6 fruit fly cellular contexts compared by ENCODE assay signal in the genomic region with DNA sequence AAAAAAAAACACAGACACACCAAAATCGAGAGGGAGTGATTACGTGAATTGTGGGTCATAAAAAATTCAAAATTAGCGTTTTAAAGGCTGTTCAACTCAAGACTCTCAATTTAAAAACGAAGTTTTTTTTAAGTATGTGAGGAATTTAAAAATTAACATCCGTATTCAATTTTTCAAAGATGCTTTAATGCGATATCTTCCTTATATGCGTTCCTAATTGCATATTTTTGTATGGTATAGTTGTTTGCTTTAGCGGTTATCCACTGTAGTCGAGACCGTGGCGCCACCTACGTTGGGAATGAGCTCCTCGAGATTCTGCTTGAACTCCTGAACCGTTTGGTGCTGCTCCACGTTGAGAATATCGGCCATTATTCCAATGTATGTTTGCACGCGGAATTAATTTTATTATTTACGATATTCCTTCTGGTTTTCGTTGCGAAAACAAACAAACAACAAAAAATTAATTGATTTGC.
A peak's percentile ranks its signal among the peaks of the same experiment; 100 is the strongest.
TF ChIP-seq lines count a peak whose summit lies in the region.

No protein-coding gene starts in this region.

- TF ChIP-seq CTCF in S2 (optimal IDR thresholded peaks at IDR 0.05; lab: Kevin White, UChicago) = peak; percentile 26 to 27
- peak; percentile 78 for TF ChIP-seq CTCF in whole organism, embryonic (GFP tag; optimal IDR thresholded peaks at IDR 0.05; lab: Kevin White, UChicago)

TF ChIP-seq in whole organism, adult, 20 proteins besides CTCF, POLR2A, EP300 and RAD21:
- TF ChIP-seq tj (GFP tag; optimal IDR thresholded peaks at IDR 0.05; lab: Kevin White, UChicago) = peak; percentile 22
- no peak for TF ChIP-seq cnc (optimal IDR thresholded peaks at IDR 0.05; lab: Kevin White, UChicago)
- no peak for TF ChIP-seq Mnt (GFP tag; optimal IDR thresholded peaks at IDR 0.05; lab: Kevin White, UChicago)
- TF ChIP-seq CG12768 (GFP tag; optimal IDR thresholded peaks at IDR 0.05; lab: Kevin White, UChicago) = no peak
- TF ChIP-seq kay (GFP tag; lab: Kevin White, UChicago; ENCODE audit: borderline replicate concordance) = no peak

TF ChIP-seq in whole organism, embryonic, 481 proteins besides CTCF, POLR2A, EP300 and RAD21 (continues in another document):
- TF ChIP-seq Nf-YB (GFP tag; optimal IDR thresholded peaks at IDR 0.05; lab: Kevin White, UChicago) = no peak
- no peak for TF ChIP-seq Optix (GFP tag; IDR thresholded peaks at IDR 0.05; lab: Robert Waterston, UW)
- TF ChIP-seq peb (GFP tag; IDR thresholded peaks at IDR 0.05; lab: Robert Waterston, UW) = no peak
- TF ChIP-seq CG7372 (GFP tag; IDR thresholded peaks at IDR 0.05; lab: Robert Waterston, UW) = no peak
- TF ChIP-seq CG11398 (GFP tag; optimal IDR thresholded peaks at IDR 0.05; lab: Kevin White, UChicago) = no peak
- 0 out of 3 replicates have a peak, but pooled peaks have one; percentile 11 for TF ChIP-seq CG17361 (GFP tag; IDR thresholded peaks at IDR 0.05; lab: Robert Waterston, UW)
- no peak for TF ChIP-seq kay (GFP tag; optimal IDR thresholded peaks at IDR 0.05; lab: Kevin White, UChicago)
- TF ChIP-seq abd-A (tag; optimal IDR thresholded peaks at IDR 0.05; lab: Kevin White, UChicago) = no peak
- no peak for TF ChIP-seq gfzf (GFP tag; optimal IDR thresholded peaks at IDR 0.05; lab: Kevin White, UChicago)
- TF ChIP-seq ci (GFP tag; IDR thresholded peaks at IDR 0.05; lab: Robert Waterston, UW) = no peak
- peak; percentile 2 for TF ChIP-seq CG2678 (tag; optimal IDR thresholded peaks at IDR 0.05; lab: Kevin White, UChicago)
- TF ChIP-seq scrt (GFP tag; optimal IDR thresholded peaks at IDR 0.05; lab: Kevin White, UChicago) = no peak
- no peak for TF ChIP-seq CG13894 (tag; optimal IDR thresholded peaks at IDR 0.05; lab: Kevin White, UChicago)
- TF ChIP-seq Doc2 (GFP tag; IDR thresholded peaks at IDR 0.05; lab: Robert Waterston, UW) = no peak
- peak; percentile 11 for TF ChIP-seq CG7839 (tag; optimal IDR thresholded peaks at IDR 0.05; lab: Kevin White, UChicago)
- TF ChIP-seq Oli (tag; optimal IDR thresholded peaks at IDR 0.05; lab: Kevin White, UChicago) = peak; percentile 6
- TF ChIP-seq lmd (GFP tag; IDR thresholded peaks at IDR 0.05; lab: Robert Waterston, UW) = no peak
- TF ChIP-seq CG3995 (GFP tag; optimal IDR thresholded peaks at IDR 0.05; lab: Kevin White, UChicago) = no peak
- no peak for TF ChIP-seq CG18476 (GFP tag; optimal IDR thresholded peaks at IDR 0.05; lab: Kevin White, UChicago)
- no peak for TF ChIP-seq nom (GFP tag; optimal IDR thresholded peaks at IDR 0.05; lab: Kevin White, UChicago)
- no peak for TF ChIP-seq bab2 (GFP tag; optimal IDR thresholded peaks at IDR 0.05; lab: Kevin White, UChicago)

TF ChIP-seq in whole organism, prepupa, 60 proteins besides CTCF, POLR2A, EP300 and RAD21 (continues in another document):
- TF ChIP-seq Smox (GFP tag; optimal IDR thresholded peaks at IDR 0.05; lab: Kevin White, UChicago) = peak; percentile 25
- TF ChIP-seq pdm3 (GFP tag; optimal IDR thresholded peaks at IDR 0.05; lab: Kevin White, UChicago) = peak; percentile 30
- no peak for TF ChIP-seq net (GFP tag; optimal IDR thresholded peaks at IDR 0.05; lab: Kevin White, UChicago)
- no peak for TF ChIP-seq Sox102F (GFP tag; optimal IDR thresholded peaks at IDR 0.05; lab: Kevin White, UChicago)
- TF ChIP-seq CG10631 (GFP tag; optimal IDR thresholded peaks at IDR 0.05; lab: Kevin White, UChicago) = no peak
- TF ChIP-seq achi (GFP tag; optimal IDR thresholded peaks at IDR 0.05; lab: Kevin White, UChicago) = peak; percentile 3
- TF ChIP-seq Hr39 (GFP tag; optimal IDR thresholded peaks at IDR 0.05; lab: Kevin White, UChicago) = peak; percentile 43
- no peak for TF ChIP-seq CG7368 (GFP tag; optimal IDR thresholded peaks at IDR 0.05; lab: Kevin White, UChicago)
- TF ChIP-seq dac (GFP tag; optimal IDR thresholded peaks at IDR 0.05; lab: Kevin White, UChicago) = no peak
- no peak for TF ChIP-seq fkh (GFP tag; optimal IDR thresholded peaks at IDR 0.05; lab: Kevin White, UChicago)
- TF ChIP-seq fd59A (GFP tag; optimal IDR thresholded peaks at IDR 0.05; lab: Kevin White, UChicago) = no peak
- TF ChIP-seq Hr4 (GFP tag; optimal IDR thresholded peaks at IDR 0.05; lab: Kevin White, UChicago) = no peak
- TF ChIP-seq Ets96B (tag; optimal IDR thresholded peaks at IDR 0.05; lab: Kevin White, UChicago) = no peak
- TF ChIP-seq eg (GFP tag; IDR thresholded peaks at IDR 0.05; lab: Robert Waterston, UW) = no peak
- peak; percentile 46 for TF ChIP-seq topi (GFP tag; optimal IDR thresholded peaks at IDR 0.05; lab: Kevin White, UChicago)
- TF ChIP-seq acj6 (GFP tag; optimal IDR thresholded peaks at IDR 0.05; lab: Kevin White, UChicago) = peak; percentile 37
- TF ChIP-seq CG6276 (GFP tag; optimal IDR thresholded peaks at IDR 0.05; lab: Kevin White, UChicago) = no peak
- TF ChIP-seq CG8319 (GFP tag; optimal IDR thresholded peaks at IDR 0.05; lab: Kevin White, UChicago) = no peak
- no peak for TF ChIP-seq CG6808 (GFP tag; optimal IDR thresholded peaks at IDR 0.05; lab: Kevin White, UChicago)
- no peak for TF ChIP-seq CG4318 (GFP tag; optimal IDR thresholded peaks at IDR 0.05; lab: Kevin White, UChicago)
- TF ChIP-seq lz (GFP tag; optimal IDR thresholded peaks at IDR 0.05; lab: Kevin White, UChicago) = no peak
- no peak for TF ChIP-seq CG11294 (GFP tag; IDR thresholded peaks at IDR 0.05; lab: Robert Waterston, UW)

TF ChIP-seq in whole organism, pupa, 21 proteins besides CTCF, POLR2A, EP300 and RAD21:
- no peak for TF ChIP-seq CG9948 (tag; optimal IDR thresholded peaks at IDR 0.05; lab: Kevin White, UChicago)
- peak; percentile 16 for TF ChIP-seq CG8159 (tag; optimal IDR thresholded peaks at IDR 0.05; lab: Kevin White, UChicago)
- TF ChIP-seq fd96Ca (GFP tag; IDR thresholded peaks at IDR 0.05; lab: Robert Waterston, UW) = no peak

TF ChIP-seq in whole organism, wandering third instar larva, 38 proteins besides CTCF, POLR2A, EP300 and RAD21:
- no peak for TF ChIP-seq sv (GFP tag; optimal IDR thresholded peaks at IDR 0.05; lab: Kevin White, UChicago)
- TF ChIP-seq lola (GFP tag; optimal IDR thresholded peaks at IDR 0.05; lab: Kevin White, UChicago) = no peak
- no peak for TF ChIP-seq Abd-B (GFP tag; optimal IDR thresholded peaks at IDR 0.05; lab: Kevin White, UChicago)
- no peak for TF ChIP-seq Jra (GFP tag; optimal IDR thresholded peaks at IDR 0.05; lab: Kevin White, UChicago)
- no peak for TF ChIP-seq Hnf4 (GFP tag; optimal IDR thresholded peaks at IDR 0.05; lab: Kevin White, UChicago)
- no peak for TF ChIP-seq br (GFP tag; optimal IDR thresholded peaks at IDR 0.05; lab: Kevin White, UChicago)
- TF ChIP-seq Hr83 (GFP tag; optimal IDR thresholded peaks at IDR 0.05; lab: Kevin White, UChicago; ENCODE audit: poor library complexity, severe bottlenecking) = no peak
- TF ChIP-seq pan (optimal IDR thresholded peaks at IDR 0.05; lab: Kevin White, UChicago) = no peak
- peak; percentile 16 for TF ChIP-seq rgr (GFP tag; optimal IDR thresholded peaks at IDR 0.05; lab: Kevin White, UChicago)
- TF ChIP-seq sage (GFP tag; optimal IDR thresholded peaks at IDR 0.05; lab: Kevin White, UChicago) = no peak
- TF ChIP-seq Dfd (GFP tag; optimal IDR thresholded peaks at IDR 0.05; lab: Kevin White, UChicago) = no peak
- peak in 1 of 2 experiments; percentile 31 for TF ChIP-seq foxo (GFP tag; optimal IDR thresholded peaks at IDR 0.05; lab: Kevin White, UChicago)
- TF ChIP-seq Rel (GFP tag; optimal IDR thresholded peaks at IDR 0.05; lab: Kevin White, UChicago) = no peak
- no peak for TF ChIP-seq Rel (tag; optimal IDR thresholded peaks at IDR 0.05; lab: Kevin White, UChicago)
- no peak for TF ChIP-seq ey (GFP tag; optimal IDR thresholded peaks at IDR 0.05; lab: Kevin White, UChicago)
- TF ChIP-seq GATAd (GFP tag; optimal IDR thresholded peaks at IDR 0.05; lab: Kevin White, UChicago) = no peak
